Worm (Caenorhabditis elegans): ENCODE results near the gene sru-37.

The sru-37 gene

DNA sequence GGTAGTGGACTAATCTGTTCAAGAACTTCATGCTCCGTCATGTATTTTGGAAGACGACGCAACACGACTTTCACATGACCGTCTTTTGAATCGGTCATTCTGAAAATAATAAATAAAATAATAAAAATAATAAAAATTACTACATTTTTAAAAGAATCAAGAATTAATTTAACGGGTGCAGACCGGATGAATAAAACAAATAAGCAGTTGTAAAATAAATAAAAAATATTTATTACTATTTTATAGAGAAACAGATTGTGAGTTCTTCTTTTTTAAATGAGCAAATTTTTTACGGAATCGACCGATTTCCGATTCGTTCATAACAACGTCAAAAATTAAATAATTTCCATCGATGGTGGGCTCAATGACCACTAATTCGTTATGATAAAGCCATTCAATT is 27.6 kb upstream of the sru-37 start, which contains the start of gene smg-4:
TSS of gene smg-4 (minus strand) at position 101 of the 400 bp plus-strand sequence.
- TF ChIP-seq ceh-83 (GFP tag; optimal IDR thresholded peaks at IDR 0.05) (no peak), mab-5 (tag; optimal IDR thresholded peaks at IDR 0.05) (no peak), bed-3 (GFP tag; optimal IDR thresholded peaks at IDR 0.05) (no peak), unc-39 (tag; optimal IDR thresholded peaks at IDR 0.05) (no peak), lin-32 (GFP tag; optimal IDR thresholded peaks at IDR 0.05) (no peak), nhr-28 (tag; optimal IDR thresholded peaks at IDR 0.05) (no peak), hlh-1 (tag; optimal IDR thresholded peaks at IDR 0.05) (no peak), nhr-2 (tag; optimal IDR thresholded peaks at IDR 0.05) (no peak), elt-1 (tag; optimal IDR thresholded peaks at IDR 0.05; ENCODE audit: borderline replicate concordance, insufficient read depth) (no peak)

DNA sequence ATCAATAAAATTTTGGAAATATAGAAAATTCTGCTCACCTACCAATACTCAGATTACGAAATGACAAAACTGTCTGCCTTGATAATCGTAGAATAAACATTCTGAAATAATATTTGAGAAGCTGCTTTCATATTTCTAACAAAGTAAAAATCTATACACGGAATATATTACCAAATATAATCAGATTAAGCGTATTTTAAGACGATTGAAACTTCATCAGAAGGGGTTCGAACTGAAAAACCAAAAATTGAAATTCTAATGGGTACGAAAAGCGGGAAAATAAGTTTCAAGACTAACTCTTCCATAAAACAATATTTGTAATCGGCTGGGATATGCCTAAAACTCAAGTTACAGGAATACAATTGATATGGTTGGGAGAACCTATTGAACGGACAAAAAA is 25.8 kb upstream of the sru-37 start, which contains the start of gene F46B6.4:
TSS of gene F46B6.4 (minus strand) at position 101 of the 400 bp plus-strand sequence.
- TF ChIP-seq mep-1 (tag; optimal IDR thresholded peaks at IDR 0.05): no peak
- no peak for TF ChIP-seq hlh-1 (tag; optimal IDR thresholded peaks at IDR 0.05)
- no peak for TF ChIP-seq elt-3 (tag; optimal IDR thresholded peaks at IDR 0.05)
- TF ChIP-seq pha-4 (tag; optimal IDR thresholded peaks at IDR 0.05): no peak
- TF ChIP-seq ham-2 (GFP tag; optimal IDR thresholded peaks at IDR 0.05): no peak
- no peak for TF ChIP-seq unc-120 (tag; optimal IDR thresholded peaks at IDR 0.05; ENCODE audit: poor library complexity, severe bottlenecking)
- TF ChIP-seq zip-8 (tag; optimal IDR thresholded peaks at IDR 0.05): no peak
- no peak for TF ChIP-seq nhr-237 (tag; optimal IDR thresholded peaks at IDR 0.05)
- no peak for TF ChIP-seq tbx-8 (GFP tag; optimal IDR thresholded peaks at IDR 0.05)

DNA sequence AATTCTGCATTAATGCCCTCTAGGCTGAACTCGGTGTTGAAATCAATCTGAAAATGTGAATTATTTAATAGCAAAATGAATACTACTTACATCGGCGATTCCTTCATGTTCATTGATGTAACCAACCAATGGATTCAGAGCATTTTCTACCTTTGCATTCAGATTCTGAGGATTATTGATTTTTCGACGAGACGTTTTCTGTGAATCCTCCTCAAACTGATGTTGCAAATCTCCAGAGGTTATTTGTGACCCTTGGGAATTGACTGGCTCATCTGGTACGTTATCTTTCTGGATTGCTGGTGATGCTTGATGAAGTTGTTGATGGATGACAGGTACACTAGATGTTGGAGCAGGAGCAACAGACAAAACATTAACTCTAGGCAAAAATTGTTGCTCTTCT is 23.2 kb upstream of the sru-37 start:
- TF ChIP-seq lsy-2 (tag; optimal IDR thresholded peaks at IDR 0.05) (no peak), ces-1 (GFP tag; optimal IDR thresholded peaks at IDR 0.05) (no peak), drap-1 (GFP tag; optimal IDR thresholded peaks at IDR 0.05) (no peak), blmp-1 (tag; optimal IDR thresholded peaks at IDR 0.05) (no peak), unc-39 (tag; optimal IDR thresholded peaks at IDR 0.05) (no peak), unc-120 (tag; optimal IDR thresholded peaks at IDR 0.05; ENCODE audit: poor library complexity, severe bottlenecking) (no peak), ceh-43 (GFP tag; optimal IDR thresholded peaks at IDR 0.05) (no peak)

DNA sequence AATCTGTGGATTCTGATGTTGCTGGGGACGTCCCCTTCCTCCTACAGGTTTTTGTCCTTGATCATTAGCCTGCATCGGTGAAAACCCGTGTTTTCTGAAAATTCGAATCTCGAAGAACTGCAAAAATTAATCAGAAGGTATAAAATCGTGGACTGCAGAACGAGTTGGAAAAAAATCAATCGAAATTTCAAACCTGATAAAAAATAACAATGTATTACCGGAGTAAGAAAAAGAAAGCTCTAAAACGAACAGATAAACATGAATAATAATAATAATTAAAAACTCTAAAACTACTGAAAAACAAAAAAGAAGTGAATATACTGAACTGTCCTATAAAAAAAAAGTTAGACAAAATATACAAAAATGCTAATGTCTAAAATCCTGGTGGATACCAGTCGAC is 22.3 kb upstream of the sru-37 start, which contains the start of gene F46B6.5:
TSS of gene F46B6.5 (minus strand) at position 101 of the 400 bp plus-strand sequence.
- TF ChIP-seq ces-1 (GFP tag; optimal IDR thresholded peaks at IDR 0.05) (no peak), sem-2 (GFP tag; optimal IDR thresholded peaks at IDR 0.05) (no peak), mab-5 (tag; optimal IDR thresholded peaks at IDR 0.05) (no peak), drap-1 (GFP tag; optimal IDR thresholded peaks at IDR 0.05) (no peak), unc-62 (GFP tag; optimal IDR thresholded peaks at IDR 0.05) (no peak), nhr-12 (tag; optimal IDR thresholded peaks at IDR 0.05) (no peak), pha-4 (tag; optimal IDR thresholded peaks at IDR 0.05) (no peak), cnd-1 (tag; optimal IDR thresholded peaks at IDR 0.05) (no peak), snpc-4 (tag; optimal IDR thresholded peaks at IDR 0.05) (no peak), elt-3 (tag; optimal IDR thresholded peaks at IDR 0.05) (no peak), lin-32 (GFP tag; optimal IDR thresholded peaks at IDR 0.05) (no peak), ceh-43 (GFP tag; optimal IDR thresholded peaks at IDR 0.05) (no peak), mep-1 (tag; optimal IDR thresholded peaks at IDR 0.05) (no peak), blmp-1 (tag; optimal IDR thresholded peaks at IDR 0.05) (no peak), nhr-237 (tag; optimal IDR thresholded peaks at IDR 0.05) (no peak), lin-13 (tag; optimal IDR thresholded peaks at IDR 0.05) (no peak), flh-1 (GFP tag; optimal IDR thresholded peaks at IDR 0.05) (no peak), M03D4.4 (tag; optimal IDR thresholded peaks at IDR 0.05) (no peak), nhr-28 (tag; optimal IDR thresholded peaks at IDR 0.05) (no peak), sptf-1 (tag; optimal IDR thresholded peaks at IDR 0.05) (no peak)

DNA sequence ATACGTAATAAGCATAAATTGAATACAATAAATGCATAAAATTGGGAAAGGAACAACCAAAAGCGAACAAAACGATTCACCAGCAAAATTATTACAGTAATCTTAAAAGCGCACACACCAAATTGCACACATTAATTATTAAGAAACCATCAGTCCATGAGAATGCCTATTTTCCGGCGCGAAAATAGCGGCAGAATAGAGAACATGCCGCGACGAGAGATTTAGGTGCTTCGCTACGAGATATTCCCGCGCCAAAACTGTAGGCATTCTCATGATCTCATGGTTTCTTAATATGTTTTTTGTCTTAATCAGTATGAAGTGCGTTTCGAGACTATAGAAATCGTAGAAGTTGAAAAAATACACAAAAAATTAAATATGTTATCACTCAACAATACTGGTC is 21.0 kb upstream of the sru-37 start:
- TF ChIP-seq nhr-28 (tag; optimal IDR thresholded peaks at IDR 0.05): no peak

ce11 chrV:9786721-9787131 is 18.5 kb upstream of the sru-37 start, which contains the start of gene F46B6.6:
Gene F46B6.6 (minus strand): TSS chrV:9786868.
- no peak for TF ChIP-seq cnd-1 (tag; optimal IDR thresholded peaks at IDR 0.05)
- TF ChIP-seq lin-13 (tag; optimal IDR thresholded peaks at IDR 0.05): no peak
- no peak for TF ChIP-seq bed-3 (GFP tag; optimal IDR thresholded peaks at IDR 0.05)
- no peak for TF ChIP-seq nhr-76 (tag; optimal IDR thresholded peaks at IDR 0.05)
- TF ChIP-seq ceh-83 (GFP tag; optimal IDR thresholded peaks at IDR 0.05): no peak
- no peak for TF ChIP-seq unc-120 (tag; optimal IDR thresholded peaks at IDR 0.05; ENCODE audit: poor library complexity, severe bottlenecking)
- TF ChIP-seq ces-1 (GFP tag; optimal IDR thresholded peaks at IDR 0.05): no peak
- no peak for TF ChIP-seq mls-2 (tag; optimal IDR thresholded peaks at IDR 0.05)
- TF ChIP-seq mab-5 (tag; optimal IDR thresholded peaks at IDR 0.05): no peak
- no peak for TF ChIP-seq tbx-8 (GFP tag; optimal IDR thresholded peaks at IDR 0.05)
- TF ChIP-seq ceh-43 (GFP tag; optimal IDR thresholded peaks at IDR 0.05): no peak
- no peak for TF ChIP-seq nhr-2 (tag; optimal IDR thresholded peaks at IDR 0.05)
- no peak for TF ChIP-seq pha-4 (tag; optimal IDR thresholded peaks at IDR 0.05)
- no peak for TF ChIP-seq elt-1 (tag; optimal IDR thresholded peaks at IDR 0.05; ENCODE audit: borderline replicate concordance, insufficient read depth)
- TF ChIP-seq nhr-28 (tag; optimal IDR thresholded peaks at IDR 0.05): no peak

All from whole organism, mixed stage, embryonic.